Fruit fly (Drosophila melanogaster) whole organism, larva: ENCODE measurements around the gene CG42591.

Experiments used
- noc ChIP-seq: fragments of 200-800 bp; sonication (Bioruptor generic); optimal IDR thresholded peaks from 3 replicates; lab custom pipeline; 2019; ENCODE audit warnings: missing biosample characterization, mild to moderate bottlenecking, missing genetic modification characterization, moderate library complexity

The CG42591 gene

dm6 chr3L:8076160-8076559 lies 6.4 kb upstream of the CG42591 start:
- no peak for TF ChIP-seq noc (tag; lab: Kevin White, UChicago)

- no peak for TF ChIP-seq noc (tag; lab: Kevin White, UChicago)
Observed at dm6 chr3L:8074944-8075343, 5.2 kb upstream of the CG42591 start.

- TF ChIP-seq noc (tag; lab: Kevin White, UChicago): no peak
Observed at dm6 chr3L:8073872-8074271, 4.1 kb upstream of the CG42591 start.

dm6 chr3L:8073370-8073769 lies 3.6 kb upstream of the CG42591 start:
- peak; percentile 71 for TF ChIP-seq noc (tag; lab: Kevin White, UChicago)

dm6 chr3L:8072720-8073119 lies 3.0 kb upstream of the CG42591 start:
- peak; percentile 75 for TF ChIP-seq noc (tag; lab: Kevin White, UChicago)

- no peak for TF ChIP-seq noc (tag; lab: Kevin White, UChicago)
Observed at dm6 chr3L:8071693-8072260, 2.0 kb upstream of the CG42591 start.

dm6 chr3L:8071192-8071591 lies 1.4 kb upstream of the CG42591 start:
- TF ChIP-seq noc (tag; lab: Kevin White, UChicago): no peak

- TF ChIP-seq noc (tag; lab: Kevin White, UChicago): no peak
Observed at dm6 chr3L:8069167-8069566, 593 bp downstream of the CG42591 start, which contains the start of gene CG42590. Gene CG42590, minus strand, starts transcription at chr3L:8069267.

- TF ChIP-seq noc (tag; lab: Kevin White, UChicago): no peak
Observed at dm6 chr3L:8068061-8068460, 1.7 kb downstream of the CG42591 start.

dm6 chr3L:8067491-8067890 lies 2.3 kb downstream of the CG42591 start:
- TF ChIP-seq noc (tag; lab: Kevin White, UChicago): no peak

- no peak for TF ChIP-seq noc (tag; lab: Kevin White, UChicago)
Observed at dm6 chr3L:8065575-8066410, 4.0 kb downstream of the CG42591 start.

- peak; percentile 43 for TF ChIP-seq noc (tag; lab: Kevin White, UChicago)
Observed at dm6 chr3L:8063214-8064156, 6.3 kb downstream of the CG42591 start, which contains the start of gene Sarm. Gene Sarm, plus strand, starts transcription at chr3L:8063874.

dm6 chr3L:8060188-8060856 lies 9.4 kb downstream of the CG42591 start:
- peak; percentile 13 for TF ChIP-seq noc (tag; lab: Kevin White, UChicago)

- no peak for TF ChIP-seq noc (tag; lab: Kevin White, UChicago)
Observed at dm6 chr3L:8059627-8060166, 10.1 kb downstream of the CG42591 start.
